Fruit fly (Drosophila melanogaster): ENCODE measurements around the gene CG34345.

The CG34345 gene

DNA sequence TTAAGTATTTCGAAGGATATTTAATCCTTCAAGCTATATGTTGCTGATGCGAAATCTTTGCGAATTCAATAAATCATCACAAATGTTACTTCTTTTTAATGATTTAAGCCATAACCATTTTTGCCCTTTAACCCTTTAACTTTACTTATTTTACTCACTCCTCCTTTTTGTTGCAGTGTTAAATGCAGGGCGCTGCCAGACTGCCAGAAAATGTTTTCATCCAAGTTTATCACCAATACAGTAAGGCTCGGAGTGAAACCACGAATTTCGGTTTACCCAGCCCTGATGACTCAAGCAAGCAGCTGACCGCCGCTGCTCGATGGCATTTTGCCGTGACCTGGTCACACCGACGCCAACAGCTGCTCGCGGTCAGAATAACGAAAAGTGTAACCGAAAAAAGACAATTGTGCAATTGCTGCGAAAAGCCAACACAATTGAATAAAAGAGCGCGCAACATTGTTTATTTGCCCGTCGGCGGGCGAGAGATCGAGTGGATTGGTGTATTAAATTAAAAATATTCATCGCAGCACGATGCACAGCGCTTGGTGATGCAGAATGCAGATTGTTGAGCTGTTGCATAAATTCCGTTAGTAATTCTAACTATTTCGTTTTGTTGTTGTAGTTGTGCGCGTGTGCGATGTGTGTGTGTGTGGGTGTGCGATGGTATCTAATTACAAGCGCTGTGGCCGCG is 12.1 kb upstream of the CG34345 start, which contains the start of gene CG11050 (continued):
- TF ChIP-seq zen (tag; optimal IDR thresholded peaks at IDR 0.05) = peak; percentile 92
- TF ChIP-seq cas (GFP tag; IDR thresholded peaks at IDR 0.05) = peak; percentile 80
- peak; percentile 48 for TF ChIP-seq wek (GFP tag; optimal IDR thresholded peaks at IDR 0.05)
- peak; percentile 66; the same call in 2 of the 3 replicates for TF ChIP-seq CG14050 (GFP tag; IDR thresholded peaks at IDR 0.05)
- peak; percentile 55 for TF ChIP-seq CG32767 (GFP tag; IDR thresholded peaks at IDR 0.05)
- TF ChIP-seq shn (GFP tag; optimal IDR thresholded peaks at IDR 0.05) = peak; percentile 89
- no peak for TF ChIP-seq Poxn (GFP tag; IDR thresholded peaks at IDR 0.05)
- TF ChIP-seq vnd (GFP tag; IDR thresholded peaks at IDR 0.05; ENCODE audit: partially characterized antibody) = no peak
- peak; percentile 91 for TF ChIP-seq sens (GFP tag)
- peak; percentile 42 for TF ChIP-seq tio (GFP tag; optimal IDR thresholded peaks at IDR 0.05)
- TF ChIP-seq Gsc (GFP tag; IDR thresholded peaks at IDR 0.05) = no peak
- peak; percentile 80 for TF ChIP-seq sisA (GFP tag; IDR thresholded peaks at IDR 0.05)
- TF ChIP-seq h (optimal IDR thresholded peaks at IDR 0.05) = no peak
- TF ChIP-seq zfh2 (GFP tag; optimal IDR thresholded peaks at IDR 0.05) = peak; percentile 83
- TF ChIP-seq CG2875 (GFP tag; optimal IDR thresholded peaks at IDR 0.05) = peak; percentile 75
- TF ChIP-seq corto (GFP tag; optimal IDR thresholded peaks at IDR 0.05) = no peak
- TF ChIP-seq sd (tag; optimal IDR thresholded peaks at IDR 0.05) = peak; percentile 83
- no peak for TF ChIP-seq wor (GFP tag; IDR thresholded peaks at IDR 0.05)
- no peak for TF ChIP-seq btn (GFP tag; optimal IDR thresholded peaks at IDR 0.05)
- no peak for TF ChIP-seq fd102C (GFP tag; optimal IDR thresholded peaks at IDR 0.05)
- TF ChIP-seq mam (GFP tag; optimal IDR thresholded peaks at IDR 0.05) = peak; percentile 87
- no peak for TF ChIP-seq pan (optimal IDR thresholded peaks at IDR 0.05)
- TF ChIP-seq pan (GFP tag; optimal IDR thresholded peaks at IDR 0.05 in 1 of 2, IDR thresholded peaks at IDR 0.05 in 1 of 2) = peak in 1 of 2 experiments; percentile 83
- no peak for TF ChIP-seq CG10274 (GFP tag; optimal IDR thresholded peaks at IDR 0.05)
- peak; percentile 88 for TF ChIP-seq ci (GFP tag; IDR thresholded peaks at IDR 0.05)
- TF ChIP-seq trem (tag; optimal IDR thresholded peaks at IDR 0.05) = peak; percentile 90
- TF ChIP-seq CoRest (tag; optimal IDR thresholded peaks at IDR 0.05) = peak; percentile 78
- peak; percentile 47 for TF ChIP-seq ewg (GFP tag; optimal IDR thresholded peaks at IDR 0.05)
- TF ChIP-seq Dref (GFP tag; IDR thresholded peaks at IDR 0.05) = peak; percentile 48
- TF ChIP-seq toy (GFP tag; IDR thresholded peaks at IDR 0.05) = 0 out of 2 replicates have a peak, but pooled peaks have one; percentile 19
- TF ChIP-seq gt (GFP tag; IDR thresholded peaks at IDR 0.05) = 0 out of 2 replicates have a peak, but pooled peaks have one; percentile 27
- TF ChIP-seq sim (GFP tag; IDR thresholded peaks at IDR 0.05) = peak; percentile 49; the same call in 1 of the 2 replicates
- TF ChIP-seq CG16779 (GFP tag; IDR thresholded peaks at IDR 0.05) = peak; percentile 88
- peak; percentile 74 for TF ChIP-seq bab2 (GFP tag; optimal IDR thresholded peaks at IDR 0.05)
- TF ChIP-seq CG15696 (tag; optimal IDR thresholded peaks at IDR 0.05) = peak; percentile 49
- no peak for TF ChIP-seq ham (GFP tag; IDR thresholded peaks at IDR 0.05)
- TF ChIP-seq CG7839 (tag; optimal IDR thresholded peaks at IDR 0.05) = peak; percentile 73
- peak; percentile 73 for TF ChIP-seq CG1647 (GFP tag; optimal IDR thresholded peaks at IDR 0.05)
- peak; percentile 64 for TF ChIP-seq abd-A (tag; optimal IDR thresholded peaks at IDR 0.05)
- peak; percentile 48 for TF ChIP-seq twi (tag; optimal IDR thresholded peaks at IDR 0.05)
- peak; percentile 26; the same call in 1 of the 2 replicates for TF ChIP-seq dati (GFP tag; IDR thresholded peaks at IDR 0.05)
- peak; percentile 89 for TF ChIP-seq vfl (GFP tag; optimal IDR thresholded peaks at IDR 0.05)
- peak; percentile 43 for TF ChIP-seq CG16815 (GFP tag; optimal IDR thresholded peaks at IDR 0.05)
- TF ChIP-seq CG17385 (GFP tag; optimal IDR thresholded peaks at IDR 0.05) = peak; percentile 50
- peak; percentile 72 for TF ChIP-seq dmrt99B (tag; optimal IDR thresholded peaks at IDR 0.05)
- peak; percentile 70; the same call in 2 of the 3 replicates for TF ChIP-seq gce (GFP tag; IDR thresholded peaks at IDR 0.05)
- TF ChIP-seq CG9932 (GFP tag; IDR thresholded peaks at IDR 0.05) = peak; percentile 87
- TF ChIP-seq fd96Cb (tag; optimal IDR thresholded peaks at IDR 0.05) = peak; percentile 50
- TF ChIP-seq so (GFP tag; IDR thresholded peaks at IDR 0.05) = peak; percentile 61; the same call in 1 of the 3 replicates
- TF ChIP-seq CG3838 (GFP tag; optimal IDR thresholded peaks at IDR 0.05) = peak; percentile 31
- TF ChIP-seq CG15073 (GFP tag; optimal IDR thresholded peaks at IDR 0.05) = peak; percentile 58

Measured in whole organism, embryonic.